Worm (Caenorhabditis elegans) whole organism, L1 larva: ENCODE results near the gene C18D11.1.
"Not testable (repeated sequence)": the region's sequence is repeated elsewhere in the genome, so short reads cannot be mapped to it uniquely, and the experiment has no call there.

Source experiments
- jun-1 ChIP-seq: fragments of 150-350 bp; optimal IDR thresholded peaks from 2 replicates; lab custom pipeline; 2014; ENCODE audit warnings: missing biosample characterization, missing genetic modification reagents, missing genetic modification characterization
- lin-13 ChIP-seq: fragments of 150-350 bp; optimal IDR thresholded peaks from 2 replicates; lab custom pipeline; 2014; ENCODE audit warnings: missing biosample characterization, missing genetic modification reagents, missing genetic modification characterization
- lin-35 ChIP-seq, 2 experiments: fragments of 150-350 bp; optimal IDR thresholded peaks; 2 replicates each; lab custom pipeline; 2014; ENCODE audit warnings: missing biosample characterization in 2 of 2, missing genetic modification characterization in 2 of 2, missing genetic modification reagents in 2 of 2
- mab-9 ChIP-seq: fragments of 200-800 bp; sonication (Bioruptor generic); IDR thresholded peaks from 2 replicates; pipeline ENCODE4 v1.3.6; 2022; ENCODE audit warnings: missing genetic modification reagents, missing genetic modification characterization, missing compliant biosample characterization
- nhr-11 ChIP-seq: fragments of 150-350 bp; optimal IDR thresholded peaks from 2 replicates; lab custom pipeline; 2014; ENCODE audit warnings: missing biosample characterization, missing genetic modification characterization
- nhr-76 ChIP-seq: sonication (generic microtip); optimal IDR thresholded peaks from 2 replicates; lab custom pipeline; 2017; ENCODE audit warnings: missing biosample characterization, missing genetic modification characterization
- snu-23 ChIP-seq: sonication (generic microtip); optimal IDR thresholded peaks from 2 replicates; lab custom pipeline; 2016; ENCODE audit warnings: missing genetic modification characterization, missing compliant biosample characterization
- unc-130 ChIP-seq: fragments of 150-350 bp; optimal IDR thresholded peaks from 2 replicates; lab custom pipeline; 2017; ENCODE audit warnings: missing biosample characterization, missing genetic modification characterization, inconsistent platforms
- ztf-11 ChIP-seq, 2 experiments: sonication (generic microtip); optimal IDR thresholded peaks; 2 replicates each; lab custom pipeline; 2016 to 2017; ENCODE audit warnings: missing genetic modification characterization in 2 of 2, missing biosample characterization in 1 of 2, missing compliant biosample characterization in 1 of 2

DNA sequence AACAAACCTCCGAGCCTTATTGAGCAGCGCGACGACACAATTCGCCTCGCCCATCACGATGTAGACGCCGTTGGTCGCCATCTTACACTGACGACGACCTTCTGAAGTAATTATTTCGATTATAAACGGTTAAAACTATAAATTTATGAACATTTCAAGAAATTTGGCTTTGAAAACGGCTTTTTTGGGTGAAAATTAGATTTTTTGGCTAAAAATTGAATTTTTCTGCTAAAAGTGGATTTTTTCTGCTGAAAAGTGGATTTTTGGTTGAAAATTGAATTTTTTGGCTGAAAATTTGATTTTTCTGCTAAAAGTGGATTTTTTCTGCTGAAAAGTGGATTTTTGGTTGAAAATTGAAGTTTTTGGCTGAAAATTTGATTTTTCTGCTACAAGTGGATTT, 42.8 kb upstream of the C18D11.1 start, which contains the start of gene gbf-1:
- TF ChIP-seq ztf-11 (tag; optimal IDR thresholded peaks at IDR 0.05; lab: Kevin White, UChicago); mab-9; unc-130 (tag; lab: Kevin White, UChicago); nhr-11; lin-13 (GFP tag; lab: Kevin White, UChicago); snu-23 (GFP tag; lab: Kevin White, UChicago); lin-35 (GFP tag; optimal IDR thresholded peaks at IDR 0.05; lab: Kevin White, UChicago); jun-1 (tag; lab: Kevin White, UChicago); nhr-76 (tag; lab: Kevin White, UChicago): not testable (repeated sequence)
